Worm (Caenorhabditis elegans) whole organism, L4 larva: Measurements from ENCODE around the gene R07E3.7.

Experiments used
- F26F4.8 ChIP-seq: fragments of 200-800 bp; sonication (Bioruptor generic); conservative IDR thresholded peaks from 2 replicates; pipeline ENCODE4 v1.3.6; 2022; ENCODE audit warnings: missing genetic modification characterization, missing compliant biosample characterization
- Y105C5A.15 ChIP-seq: fragments of 200-800 bp; sonication (Bioruptor generic); IDR thresholded peaks from 2 replicates; pipeline ENCODE4 v1.3.6; 2022; ENCODE audit warnings: missing genetic modification characterization, missing compliant biosample characterization
- aha-1 ChIP-seq: fragments of 150-350 bp; peaks from one replicate; lab custom pipeline; 2014; ENCODE audit warnings: missing biosample characterization, missing genetic modification characterization
- aly-2 ChIP-seq: sonication (generic microtip); optimal IDR thresholded peaks from 2 replicates; lab custom pipeline; 2018; ENCODE audit warnings: missing biosample characterization, missing genetic modification characterization
- ama-1 ChIP-seq: fragments of 150-350 bp; optimal IDR thresholded peaks from 2 replicates; lab custom pipeline; 2014; ENCODE audit warnings: inconsistent platforms, mixed read lengths
- arid-1 ChIP-seq: fragments of 200-800 bp; sonication (Bioruptor generic); conservative IDR thresholded peaks from 2 replicates; pipeline ENCODE4 v1.3.6; 2022; ENCODE audit warnings: missing genetic modification reagents, missing genetic modification characterization, missing compliant biosample characterization
- ceh-28 ChIP-seq: fragments of 150-350 bp; optimal IDR thresholded peaks from 2 replicates; lab custom pipeline; 2014; ENCODE audit warnings: missing biosample characterization, missing genetic modification reagents, missing genetic modification characterization
- ces-1 ChIP-seq: fragments of 150-350 bp; sonication (generic microtip); optimal IDR thresholded peaks from 4 replicates; lab custom pipeline; 2014; ENCODE audit warnings: missing biosample characterization, missing genetic modification reagents, missing genetic modification characterization
- cey-2 ChIP-seq: sonication (generic microtip); optimal IDR thresholded peaks from 3 replicates; lab custom pipeline; 2017; ENCODE audit warnings: missing genetic modification characterization, mild to moderate bottlenecking, missing compliant biosample characterization, antibody characterized with exemption, borderline replicate concordance; ENCODE audit not compliant: insufficient read depth
- daf-12 ChIP-seq: fragments of 150-350 bp; optimal IDR thresholded peaks from 2 replicates; lab custom pipeline; 2014; ENCODE audit warnings: missing biosample characterization, missing genetic modification reagents, missing genetic modification characterization
- daf-16 ChIP-seq, 3 experiments: sonication (generic microtip); optimal IDR thresholded peaks; 2 replicates each; lab custom pipeline; 2016 to 2017; ENCODE audit warnings: missing genetic modification characterization in 3 of 3, missing genetic modification reagents in 3 of 3, mild to moderate bottlenecking in 2 of 3, missing compliant biosample characterization in 2 of 3, missing biosample characterization in 1 of 3, moderate library complexity in 1 of 3
- dmd-8 ChIP-seq: fragments of 200-800 bp; sonication (Bioruptor generic); IDR thresholded peaks from 2 replicates; pipeline ENCODE4 v1.3.6; 2022; ENCODE audit warnings: missing genetic modification characterization, missing compliant biosample characterization
- duxl-1 ChIP-seq: sonication (generic microtip); optimal IDR thresholded peaks from 2 replicates; lab custom pipeline; 2016; ENCODE audit warnings: mild to moderate bottlenecking, missing genetic modification characterization, moderate library complexity, missing compliant biosample characterization; ENCODE audit not compliant: poor library complexity
- fos-1 ChIP-seq: fragments of 150-350 bp; optimal IDR thresholded peaks from 2 replicates; lab custom pipeline; 2014; ENCODE audit warnings: missing biosample characterization, missing genetic modification characterization
- lim-7 ChIP-seq: fragments of 200-800 bp; sonication (Bioruptor generic); IDR thresholded peaks from 2 replicates; pipeline ENCODE4 v1.3.6; 2022; ENCODE audit warnings: missing genetic modification characterization, missing compliant biosample characterization
- lin-1 ChIP-seq: fragments of 200-800 bp; sonication (Bioruptor generic); IDR thresholded peaks from 2 replicates; pipeline ENCODE4 v1.3.6; 2022; ENCODE audit warnings: missing genetic modification reagents, missing genetic modification characterization, missing compliant biosample characterization
- lin-13 ChIP-seq: fragments of 150-350 bp; optimal IDR thresholded peaks from 2 replicates; lab custom pipeline; 2014; ENCODE audit warnings: missing biosample characterization, missing genetic modification reagents, missing genetic modification characterization
- lin-29 ChIP-seq: fragments of 200-800 bp; sonication (Bioruptor generic); IDR thresholded peaks from 2 replicates; pipeline ENCODE4 v1.3.6; 2022; ENCODE audit warnings: missing genetic modification reagents, missing genetic modification characterization, missing compliant biosample characterization
- lsy-2 ChIP-seq, 2 experiments: fragments of 150-350 bp in 1 of 2; sonication (generic microtip) in 1 of 2; optimal IDR thresholded peaks; 2 replicates each; lab custom pipeline; 2014 to 2017; ENCODE audit warnings: missing biosample characterization in 2 of 2, missing genetic modification characterization in 2 of 2
- madf-5 ChIP-seq, 2 experiments: fragments of 200-800 bp; sonication (Bioruptor generic); IDR thresholded peaks; 2 replicates each; pipeline ENCODE4 v1.3.6; 2022; ENCODE audit warnings: missing compliant biosample characterization in 2 of 2, missing genetic modification characterization in 2 of 2
- mxl-2 ChIP-seq: fragments of 200-800 bp; sonication (Bioruptor generic); conservative IDR thresholded peaks from 2 replicates; pipeline ENCODE4 v1.3.6; 2022; ENCODE audit warnings: missing genetic modification reagents, missing genetic modification characterization, missing compliant biosample characterization
- nhr-10 ChIP-seq: fragments of 150-350 bp; optimal IDR thresholded peaks from 2 replicates; lab custom pipeline; 2014; ENCODE audit warnings: missing biosample characterization, missing genetic modification characterization
- nhr-102 ChIP-seq: sonication (generic microtip); optimal IDR thresholded peaks from 2 replicates; lab custom pipeline; 2016; ENCODE audit warnings: mild to moderate bottlenecking, missing genetic modification characterization, moderate library complexity, missing compliant biosample characterization
- nhr-237 ChIP-seq: sonication (generic microtip); optimal IDR thresholded peaks from 2 replicates; lab custom pipeline; 2017; ENCODE audit warnings: missing biosample characterization, missing genetic modification characterization
- pqm-1 ChIP-seq: sonication (generic microtip); optimal IDR thresholded peaks from 2 replicates; lab custom pipeline; 2017; ENCODE audit warnings: missing biosample characterization, missing genetic modification characterization
- rbr-2 ChIP-seq: sonication (generic microtip); optimal IDR thresholded peaks from 2 replicates; lab custom pipeline; 2016; ENCODE audit warnings: missing genotype, missing genetic modification characterization, missing compliant biosample characterization
- sdz-12 ChIP-seq: fragments of 200-800 bp; sonication (Bioruptor generic); optimal IDR thresholded peaks from 2 replicates; lab custom pipeline; 2018; ENCODE audit warnings: mild to moderate bottlenecking, missing genetic modification characterization, missing compliant biosample characterization
- set-16 ChIP-seq: fragments of 200-800 bp; sonication (Bioruptor generic); IDR thresholded peaks from 2 replicates; pipeline ENCODE4 v1.3.6; 2022; ENCODE audit warnings: missing genetic modification reagents, missing genetic modification characterization, missing compliant biosample characterization
- snpc-1.2 ChIP-seq: fragments of 200-800 bp; sonication (Bioruptor generic); IDR thresholded peaks from 2 replicates; pipeline ENCODE4 v1.3.6; 2022; ENCODE audit warnings: missing genetic modification reagents, missing genetic modification characterization, missing compliant biosample characterization
- spr-1 ChIP-seq: sonication (generic microtip); optimal IDR thresholded peaks from 2 replicates; lab custom pipeline; 2016; ENCODE audit warnings: mild to moderate bottlenecking, missing genetic modification characterization, missing compliant biosample characterization
- spr-3 ChIP-seq: fragments of 200-800 bp; sonication (Bioruptor generic); optimal IDR thresholded peaks from 2 replicates; lab custom pipeline; 2018; ENCODE audit warnings: mild to moderate bottlenecking, missing genetic modification characterization, missing compliant biosample characterization
- tra-1 ChIP-seq: fragments of 200-800 bp; sonication (Bioruptor generic); IDR thresholded peaks from 2 replicates; pipeline ENCODE4 v1.3.6; 2022; ENCODE audit warnings: missing genetic modification reagents, missing genetic modification characterization, missing compliant biosample characterization
- unc-39 ChIP-seq: sonication (generic microtip); optimal IDR thresholded peaks from 2 replicates; lab custom pipeline; 2017; ENCODE audit warnings: missing biosample characterization, missing genetic modification characterization
- unc-62 ChIP-seq, 3 experiments: fragments of 150-350 bp in 1 of 3; sonication (generic microtip); optimal IDR thresholded peaks in 2 of 3; peaks in 1 of 3; 1 replicate in 1 of 3; 2 replicates in 2 of 3; lab custom pipeline; 2014 to 2017; ENCODE audit warnings: missing biosample characterization in 3 of 3, missing genetic modification characterization in 3 of 3, missing genetic modification reagents in 3 of 3, missing genotype in 1 of 3
- vab-7 ChIP-seq: fragments of 200-800 bp; sonication (Bioruptor generic); IDR thresholded peaks from 2 replicates; pipeline ENCODE4 v1.3.6; 2022; ENCODE audit warnings: missing genetic modification reagents, missing genetic modification characterization, missing compliant biosample characterization
- zfp-3 ChIP-seq: fragments of 200-800 bp; sonication (Bioruptor generic); conservative IDR thresholded peaks from 2 replicates; pipeline ENCODE4 v1.3.6; 2022; ENCODE audit warnings: missing genetic modification reagents, missing genetic modification characterization, missing compliant biosample characterization
- zip-11 ChIP-seq: fragments of 200-800 bp; sonication (Bioruptor generic); IDR thresholded peaks from 2 replicates; pipeline ENCODE4 v1.3.6; 2022; ENCODE audit warnings: missing genetic modification characterization, missing compliant biosample characterization
- zip-2 ChIP-seq: fragments of 150-350 bp; optimal IDR thresholded peaks from 2 replicates; lab custom pipeline; 2014; ENCODE audit warnings: missing biosample characterization, missing genetic modification characterization
- ztf-7 ChIP-seq: fragments of 150-350 bp; optimal IDR thresholded peaks from 2 replicates; lab custom pipeline; 2014; ENCODE audit warnings: missing biosample characterization, missing genetic modification characterization

The R07E3.7 gene

DNA sequence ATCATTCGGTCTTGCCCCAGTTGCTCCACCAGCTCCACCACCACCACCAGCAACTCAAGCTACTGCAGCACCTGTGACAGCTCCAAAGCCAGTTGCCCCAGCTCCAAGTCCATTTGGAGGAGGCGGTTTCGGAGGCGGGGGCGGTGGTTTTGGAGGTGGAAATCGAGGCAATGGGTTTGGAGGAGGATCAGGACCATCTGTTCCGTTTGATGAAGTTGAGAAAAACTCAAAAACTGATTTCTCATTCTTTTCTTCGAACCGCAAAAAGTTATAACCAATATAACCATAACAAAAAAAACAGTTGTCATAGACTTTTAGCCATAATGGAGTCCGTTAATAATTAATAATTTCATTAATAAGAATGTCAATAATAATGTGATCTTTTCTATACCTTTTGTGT lies 34.1 kb downstream of the R07E3.7 start:
- no peak for TF ChIP-seq lin-1 (GFP tag; lab: Robert Waterston, UW)
- TF ChIP-seq spr-3 (GFP tag; lab: Kevin White, UChicago), result no peak
- no peak for TF ChIP-seq lim-7 (GFP tag; lab: Robert Waterston, UW)
- peak; percentile 79 for TF ChIP-seq set-16
- TF ChIP-seq aha-1 (tag; lab: Kevin White, UChicago), result peak; percentile 93
- TF ChIP-seq ceh-28, result no peak

DNA sequence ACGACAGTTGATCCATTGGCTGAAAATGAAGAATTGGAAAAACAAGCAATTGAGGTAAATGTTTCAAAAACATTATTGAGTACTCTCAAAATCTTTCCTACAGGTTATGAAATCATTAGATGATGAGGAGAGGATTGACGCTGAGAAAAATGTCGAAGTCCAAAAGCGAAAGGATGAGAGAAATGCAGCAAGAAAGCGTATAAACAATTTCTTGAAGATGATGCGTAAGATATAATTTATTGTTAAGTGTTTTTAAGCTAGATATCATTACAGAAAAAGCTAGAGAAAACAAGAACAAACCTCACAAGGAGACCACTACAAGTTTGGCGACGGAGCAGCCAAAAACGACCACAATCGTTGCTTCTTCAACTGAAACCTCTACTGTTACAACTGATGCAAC lies 35.9 kb downstream of the R07E3.7 start:
- no peak for TF ChIP-seq lim-7 (GFP tag; lab: Robert Waterston, UW)
- peak in 1 of 2 experiments; percentile 65 for TF ChIP-seq unc-62 (GFP tag; optimal IDR thresholded peaks at IDR 0.05 in 1 of 2; lab: Kevin White, UChicago)
- no peak for TF ChIP-seq unc-62 (tag; optimal IDR thresholded peaks at IDR 0.05; lab: Kevin White, UChicago)

- TF ChIP-seq daf-12 (no peak), aha-1 (tag; lab: Kevin White, UChicago) (peak; percentile 68)
Measured at ce11 chrX:10318437-10318836, 37.1 kb downstream of the R07E3.7 start.

- TF ChIP-seq unc-62 (GFP tag; optimal IDR thresholded peaks at IDR 0.05 in 1 of 2; lab: Kevin White, UChicago), result peak in 1 of 2 experiments; percentile 34
- no peak for TF ChIP-seq unc-62 (tag; optimal IDR thresholded peaks at IDR 0.05; lab: Kevin White, UChicago)
- TF ChIP-seq tra-1 (GFP tag; lab: Robert Waterston, UW), result no peak
- TF ChIP-seq, all 104 proteins: peak for 1
Measured at ce11 chrX:10317565-10317964, 38.0 kb downstream of the R07E3.7 start, which contains the start of gene R07E3.6. Gene R07E3.6 (plus strand): TSS chrX:10317722.

ce11 chrX:10315905-10316304 lies 39.6 kb downstream of the R07E3.7 start, which contains the start of gene F41E7.9:
Gene F41E7.9 (minus strand): TSS chrX:10316005.
- TF ChIP-seq lin-1 (GFP tag; lab: Robert Waterston, UW), result no peak
- no peak for TF ChIP-seq pqm-1 (tag; lab: Kevin White, UChicago)
- no peak for TF ChIP-seq zip-2 (tag; lab: Kevin White, UChicago)
- TF ChIP-seq ztf-7 (tag; lab: Kevin White, UChicago), result no peak

DNA sequence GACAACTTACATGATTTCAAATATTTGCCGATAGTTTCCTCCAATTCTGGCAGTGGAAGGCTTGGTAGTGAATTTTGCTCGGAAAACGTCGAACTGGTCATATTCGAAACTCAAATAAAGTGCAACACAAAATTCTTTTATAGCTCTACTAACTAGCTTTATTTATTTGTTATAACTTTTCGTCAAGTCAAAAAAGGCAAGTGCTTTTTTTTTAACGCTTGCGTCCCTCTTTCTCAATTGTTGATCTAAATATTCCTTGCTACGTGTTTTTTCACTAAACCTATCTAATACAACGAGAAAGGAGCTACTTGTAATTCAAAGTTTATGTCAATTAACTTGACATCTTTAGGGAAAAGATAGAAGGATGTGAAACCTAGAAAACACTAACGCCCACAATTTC lies 45.2 kb downstream of the R07E3.7 start, which contains the start of gene F41E7.6:
Gene F41E7.6, minus strand, starts transcription at position 101 of the 400 bp plus-strand sequence.
- no peak for TF ChIP-seq nhr-102 (tag; lab: Kevin White, UChicago)
- TF ChIP-seq ces-1 (GFP tag; lab: Kevin White, UChicago), result no peak
- TF ChIP-seq sdz-12 (GFP tag; lab: Kevin White, UChicago), result no peak
- TF ChIP-seq F26F4.8, result no peak
- TF ChIP-seq dmd-8 (GFP tag; lab: Robert Waterston, UW), result no peak
- TF ChIP-seq nhr-10, result no peak
- TF ChIP-seq daf-16 (GFP tag; optimal IDR thresholded peaks at IDR 0.05; lab: Kevin White, UChicago), result no peak
- no peak for TF ChIP-seq daf-16 (tag; optimal IDR thresholded peaks at IDR 0.05; lab: Kevin White, UChicago)
- TF ChIP-seq lsy-2 (tag; optimal IDR thresholded peaks at IDR 0.05; lab: Kevin White, UChicago), result no peak
- no peak for TF ChIP-seq rbr-2
- no peak for TF ChIP-seq spr-1
- no peak for TF ChIP-seq spr-3 (GFP tag; lab: Kevin White, UChicago)
- TF ChIP-seq zip-11 (GFP tag; lab: Robert Waterston, UW), result no peak
- no peak for TF ChIP-seq lim-7 (GFP tag; lab: Robert Waterston, UW)
- TF ChIP-seq lin-29, result no peak
- no peak for TF ChIP-seq ama-1 (lab: Kevin White, UChicago)
- no peak for TF ChIP-seq lin-1 (GFP tag; lab: Robert Waterston, UW)
- TF ChIP-seq aly-2, result no peak
- no peak for TF ChIP-seq duxl-1 (tag; lab: Kevin White, UChicago)
- no peak for TF ChIP-seq Y105C5A.15 (GFP tag; lab: Robert Waterston, UW)
- TF ChIP-seq, all 104 proteins: peak for 0

DNA sequence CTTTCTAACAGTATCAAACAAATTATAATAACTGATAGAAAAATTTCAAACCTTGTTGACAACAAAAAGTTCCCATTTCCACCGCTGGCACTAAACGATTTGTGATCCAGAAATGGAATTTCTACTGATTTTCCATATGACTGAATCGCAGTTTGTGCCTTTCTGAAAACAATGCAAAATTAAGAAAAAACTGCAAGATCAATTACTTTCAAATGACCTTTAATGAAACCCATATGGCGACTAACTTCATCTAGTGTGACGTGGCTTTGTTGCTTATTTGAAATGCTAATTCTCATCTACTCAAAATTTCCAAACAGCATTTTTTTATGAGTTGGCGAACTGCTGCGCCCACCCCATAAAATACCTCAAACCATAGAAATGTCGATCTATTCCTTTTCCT lies 48.1 kb downstream of the R07E3.7 start, which contains the start of gene F41E7.7:
Gene F41E7.7, plus strand, starts transcription at position 301 of the 400 bp plus-strand sequence.
- TF ChIP-seq lin-29, result no peak
- TF ChIP-seq rbr-2, result no peak
- no peak for TF ChIP-seq lin-13 (GFP tag; lab: Kevin White, UChicago)
- TF ChIP-seq snpc-1.2 (GFP tag; lab: Robert Waterston, UW), result no peak
- TF ChIP-seq zip-2 (tag; lab: Kevin White, UChicago), result no peak
- no peak for TF ChIP-seq fos-1 (tag; lab: Kevin White, UChicago)
- no peak for TF ChIP-seq madf-5 (GFP tag; IDR thresholded peaks at IDR 0.05; lab: Robert Waterston, UW)
- TF ChIP-seq sdz-12 (GFP tag; lab: Kevin White, UChicago), result no peak
- no peak for TF ChIP-seq arid-1
- no peak for TF ChIP-seq nhr-237 (tag; lab: Kevin White, UChicago)
- no peak for TF ChIP-seq vab-7 (GFP tag; lab: Robert Waterston, UW)
- no peak for TF ChIP-seq mxl-2 (GFP tag; lab: Robert Waterston, UW)
- TF ChIP-seq zfp-3 (GFP tag; lab: Robert Waterston, UW), result no peak
- no peak for TF ChIP-seq unc-39 (tag; lab: Kevin White, UChicago)
- TF ChIP-seq cey-2 (tag; lab: Kevin White, UChicago), result no peak
- TF ChIP-seq, all 104 proteins: peak for 0
